Worm (Caenorhabditis elegans): ENCODE results near the gene grl-23.

ce11 chrV:12553286-12553725, 23.4 kb downstream of the grl-23 start:
- TF ChIP-seq lsy-2 (tag; optimal IDR thresholded peaks at IDR 0.05) (peak in 1 of 2 experiments; percentile 34), dmd-4 (tag; optimal IDR thresholded peaks at IDR 0.05) (no peak), unc-62 (GFP tag; optimal IDR thresholded peaks at IDR 0.05) (no peak), sma-9 (GFP tag; optimal IDR thresholded peaks at IDR 0.05) (peak; percentile 70), sma-9 (tag; optimal IDR thresholded peaks at IDR 0.05) (no peak), alr-1 (tag; optimal IDR thresholded peaks at IDR 0.05) (no peak), ZK546.5 (tag; optimal IDR thresholded peaks at IDR 0.05) (no peak), fos-1 (tag; optimal IDR thresholded peaks at IDR 0.05) (peak; percentile 49), nhr-21 (tag; optimal IDR thresholded peaks at IDR 0.05) (peak; percentile 90), mdl-1 (tag; optimal IDR thresholded peaks at IDR 0.05) (peak; percentile 30 to 45)
